Worm (Caenorhabditis elegans): ENCODE measurements around the gene R08A2.2.
A peak's percentile ranks its signal among the peaks of the same experiment; 100 is the strongest.

Gene R08A2.2

ce11 chrV:14734187-14734765 is 18.8 kb upstream of the R08A2.2 start, which contains the start of gene unc-61 (continued):
- TF ChIP-seq hlh-4 (tag; optimal IDR thresholded peaks at IDR 0.05) (no peak), C34B4.2 (tag; optimal IDR thresholded peaks at IDR 0.05) (no peak), nhr-19 (GFP tag; conservative IDR thresholded peaks at IDR 0.05) (peak; percentile 24; the same call in 1 of the 2 replicates), ets-5 (GFP tag; IDR thresholded peaks at IDR 0.05) (no peak), zip-4 (GFP tag; optimal IDR thresholded peaks at IDR 0.05) (no peak), fos-1 (tag; optimal IDR thresholded peaks at IDR 0.05) (no peak), lin-14 (GFP tag; optimal IDR thresholded peaks at IDR 0.05) (peak; percentile 46), ces-1 (GFP tag; optimal IDR thresholded peaks at IDR 0.05) (no peak), unc-30 (tag; optimal IDR thresholded peaks at IDR 0.05) (no peak), ama-1 (optimal IDR thresholded peaks at IDR 0.05) (no peak), xbp-1 (tag; optimal IDR thresholded peaks at IDR 0.05) (peak; percentile 31), snpc-4 (tag; optimal IDR thresholded peaks at IDR 0.05) (no peak), efl-1 (optimal IDR thresholded peaks at IDR 0.05) (peak; percentile 91 to 96), efl-1 (GFP tag; optimal IDR thresholded peaks at IDR 0.05 in 1 of 2) (peak; percentile 89 to 99), ceh-82 (tag; optimal IDR thresholded peaks at IDR 0.05) (peak in 1 of 3 experiments; percentile 49), nhr-47 (tag; optimal IDR thresholded peaks at IDR 0.05) (no peak), F16B12.6 (tag; optimal IDR thresholded peaks at IDR 0.05) (peak; percentile 35), lin-35 (GFP tag; optimal IDR thresholded peaks at IDR 0.05) (peak; percentile 84 to 93), skn-1 (tag; optimal IDR thresholded peaks at IDR 0.05) (peak; percentile 61), egl-27 (tag; optimal IDR thresholded peaks at IDR 0.05) (no peak), elt-3 (tag; optimal IDR thresholded peaks at IDR 0.05) (peak in 1 of 6 experiments; percentile 9), blmp-1 (tag; optimal IDR thresholded peaks at IDR 0.05) (peak; percentile 5), unc-86 (tag; optimal IDR thresholded peaks at IDR 0.05) (no peak), mep-1 (tag; optimal IDR thresholded peaks at IDR 0.05) (peak; percentile 15), nhr-20 (tag; optimal IDR thresholded peaks at IDR 0.05) (peak; percentile 21), jun-1 (tag; optimal IDR thresholded peaks at IDR 0.05) (no peak), unc-130 (tag; optimal IDR thresholded peaks at IDR 0.05) (peak; percentile 25), mdl-1 (tag; optimal IDR thresholded peaks at IDR 0.05) (no peak), nhr-11 (tag; optimal IDR thresholded peaks at IDR 0.05) (no peak), isw-1 (GFP tag; IDR thresholded peaks at IDR 0.05) (0 out of 2 replicates have a peak, but pooled peaks have one; percentile 7)

- TF ChIP-seq nhr-76 (tag; optimal IDR thresholded peaks at IDR 0.05) (no peak), nhr-237 (tag; optimal IDR thresholded peaks at IDR 0.05) (no peak)
Measured at ce11 chrV:14729343-14729742, 13.8 kb upstream of the R08A2.2 start, which contains the start of gene oig-3. oig-3 (plus strand) TSS chrV:14729643.

ce11 chrV:14728754-14729153 is 13.2 kb upstream of the R08A2.2 start, which contains the start of gene Y50E8A.2:
Y50E8A.2 (minus strand) TSS chrV:14728854.
- no peak for TF ChIP-seq efl-1 (optimal IDR thresholded peaks at IDR 0.05)
- peak in 1 of 2 experiments; percentile 35 for TF ChIP-seq efl-1 (GFP tag; optimal IDR thresholded peaks at IDR 0.05 in 1 of 2)
- no peak for TF ChIP-seq aha-1 (tag; optimal IDR thresholded peaks at IDR 0.05)
- no peak for TF ChIP-seq nhr-90 (tag; optimal IDR thresholded peaks at IDR 0.05; ENCODE audit: poor library complexity)

ce11 chrV:14726596-14726995 is 11.1 kb upstream of the R08A2.2 start, which contains the start of gene Y50E8A.1:
Y50E8A.1 (plus strand) TSS chrV:14726896.
- TF ChIP-seq vab-15 (tag; optimal IDR thresholded peaks at IDR 0.05): no peak
- TF ChIP-seq dpl-1 (GFP tag; optimal IDR thresholded peaks at IDR 0.05): no peak
- no peak for TF ChIP-seq mdl-1 (tag; optimal IDR thresholded peaks at IDR 0.05)
- TF ChIP-seq unc-130 (tag; optimal IDR thresholded peaks at IDR 0.05): no peak
- no peak for TF ChIP-seq unc-98 (GFP tag; IDR thresholded peaks at IDR 0.05)
- no peak for TF ChIP-seq hpl-2 (GFP tag; optimal IDR thresholded peaks at IDR 0.05)
- no peak for TF ChIP-seq F16B12.6 (tag; optimal IDR thresholded peaks at IDR 0.05)
- TF ChIP-seq nhr-77 (tag; optimal IDR thresholded peaks at IDR 0.05): no peak
- TF ChIP-seq unc-30 (tag; optimal IDR thresholded peaks at IDR 0.05): no peak
- TF ChIP-seq pqm-1 (tag; optimal IDR thresholded peaks at IDR 0.05): no peak
- no peak for TF ChIP-seq fos-1 (tag; optimal IDR thresholded peaks at IDR 0.05)
- TF ChIP-seq fkh-4 (tag; optimal IDR thresholded peaks at IDR 0.05; ENCODE audit: borderline replicate concordance): no peak
